Worm (Caenorhabditis elegans): ENCODE results near the gene Y62H9A.10.

The Y62H9A.10 gene

ce11 chrX:11882800-11883199 is 19.8 kb downstream of the Y62H9A.10 start, which contains the start of the genes Y62H9A.5 and ule-5:
TSS of gene Y62H9A.5 (minus strand) at chrX:11882900.
TSS of gene ule-5 (plus strand) at chrX:11883127.
- TF ChIP-seq unc-62 (GFP tag; optimal IDR thresholded peaks at IDR 0.05) (no peak), snpc-4 (tag; optimal IDR thresholded peaks at IDR 0.05) (no peak), nhr-21 (tag; optimal IDR thresholded peaks at IDR 0.05) (no peak), blmp-1 (tag; optimal IDR thresholded peaks at IDR 0.05; ENCODE audit: insufficient read depth) (no peak)

ce11 chrX:11879871-11880270 is 22.7 kb downstream of the Y62H9A.10 start, which contains the start of the genes Y62H9A.3 and Y62H9A.4:
TSS of gene Y62H9A.3 (minus strand) at chrX:11879971.
TSS of gene Y62H9A.4 (plus strand) at chrX:11880126.
- TF ChIP-seq nhr-129 (tag; optimal IDR thresholded peaks at IDR 0.05) (no peak), fos-1 (tag; optimal IDR thresholded peaks at IDR 0.05) (no peak), zag-1 (tag; optimal IDR thresholded peaks at IDR 0.05) (no peak), snpc-4 (tag; optimal IDR thresholded peaks at IDR 0.05) (no peak), sma-9 (GFP tag; optimal IDR thresholded peaks at IDR 0.05) (no peak), sma-9 (tag; optimal IDR thresholded peaks at IDR 0.05) (no peak), ztf-1 (GFP tag; conservative IDR thresholded peaks at IDR 0.05) (no peak), F13H6.1 (tag; optimal IDR thresholded peaks at IDR 0.05) (no peak), mab-5 (tag; optimal IDR thresholded peaks at IDR 0.05) (no peak), aly-2 (tag; optimal IDR thresholded peaks at IDR 0.05) (no peak), alr-1 (tag; optimal IDR thresholded peaks at IDR 0.05) (no peak), gmeb-1 (tag; optimal IDR thresholded peaks at IDR 0.05) (no peak), nhr-6 (tag; optimal IDR thresholded peaks at IDR 0.05) (no peak), nhr-25 (tag; optimal IDR thresholded peaks at IDR 0.05) (no peak), lin-13 (GFP tag; optimal IDR thresholded peaks at IDR 0.05) (no peak)

- TF ChIP-seq nhr-10 (tag; optimal IDR thresholded peaks at IDR 0.05), result no peak
- TF ChIP-seq nhr-25 (tag; optimal IDR thresholded peaks at IDR 0.05), result no peak
- TF ChIP-seq nhr-237 (tag; optimal IDR thresholded peaks at IDR 0.05), result no peak
- no peak for TF ChIP-seq elt-1 (tag; optimal IDR thresholded peaks at IDR 0.05)
- no peak for TF ChIP-seq zag-1 (tag; optimal IDR thresholded peaks at IDR 0.05)
- no peak for TF ChIP-seq ceh-82 (tag; optimal IDR thresholded peaks at IDR 0.05)
- TF ChIP-seq fos-1 (tag; optimal IDR thresholded peaks at IDR 0.05), result no peak
- no peak for TF ChIP-seq R02D3.7 (tag; optimal IDR thresholded peaks at IDR 0.05)
- TF ChIP-seq ztf-11 (tag; optimal IDR thresholded peaks at IDR 0.05), result no peak
- TF ChIP-seq unc-39 (tag; optimal IDR thresholded peaks at IDR 0.05), result no peak
- no peak for TF ChIP-seq egl-27 (tag; optimal IDR thresholded peaks at IDR 0.05)
- TF ChIP-seq elt-3 (tag; optimal IDR thresholded peaks at IDR 0.05), result no peak
- no peak for TF ChIP-seq ZK546.5 (tag; optimal IDR thresholded peaks at IDR 0.05)
These were observed 24.5 kb downstream of the Y62H9A.10 start, which contains the start of gene Y62H9A.2 for ce11 chrX:11878109-11878508. TSS of gene Y62H9A.2 (minus strand) at chrX:11878209.

- TF ChIP-seq R02D3.7 (tag; optimal IDR thresholded peaks at IDR 0.05) (no peak), snpc-4 (tag; optimal IDR thresholded peaks at IDR 0.05) (no peak), ceh-16 (tag; optimal IDR thresholded peaks at IDR 0.05) (no peak), mbf-1 (tag; optimal IDR thresholded peaks at IDR 0.05) (no peak), ztf-1 (GFP tag; conservative IDR thresholded peaks at IDR 0.05) (no peak), skn-1 (tag; optimal IDR thresholded peaks at IDR 0.05) (no peak), blmp-1 (tag; optimal IDR thresholded peaks at IDR 0.05; ENCODE audit: insufficient read depth) (no peak), ceh-82 (tag; optimal IDR thresholded peaks at IDR 0.05) (no peak), alr-1 (tag; optimal IDR thresholded peaks at IDR 0.05) (no peak), nhr-129 (tag; optimal IDR thresholded peaks at IDR 0.05) (no peak), egl-27 (tag; optimal IDR thresholded peaks at IDR 0.05) (no peak), aly-2 (tag; optimal IDR thresholded peaks at IDR 0.05) (no peak), unc-55 (GFP tag; optimal IDR thresholded peaks at IDR 0.05) (no peak), elt-3 (tag; optimal IDR thresholded peaks at IDR 0.05) (no peak), ZK546.5 (tag; optimal IDR thresholded peaks at IDR 0.05) (no peak), ama-1 (optimal IDR thresholded peaks at IDR 0.05) (no peak)
These were observed 27.3 kb downstream of the Y62H9A.10 start, which contains the start of gene Y62H9A.1 for ce11 chrX:11875260-11875659. TSS of gene Y62H9A.1 (plus strand) at chrX:11875541.

- TF ChIP-seq nhr-237 (tag; optimal IDR thresholded peaks at IDR 0.05) (no peak), ztf-1 (GFP tag; conservative IDR thresholded peaks at IDR 0.05) (no peak), nhr-10 (tag; optimal IDR thresholded peaks at IDR 0.05) (no peak), ztf-11 (tag; optimal IDR thresholded peaks at IDR 0.05) (no peak), mab-5 (tag; optimal IDR thresholded peaks at IDR 0.05) (no peak), snpc-4 (tag; optimal IDR thresholded peaks at IDR 0.05) (no peak), egl-27 (tag; optimal IDR thresholded peaks at IDR 0.05) (no peak), elt-1 (tag; optimal IDR thresholded peaks at IDR 0.05) (no peak), C34F6.9 (tag; optimal IDR thresholded peaks at IDR 0.05) (no peak), elt-3 (tag; optimal IDR thresholded peaks at IDR 0.05) (no peak), unc-62 (GFP tag; optimal IDR thresholded peaks at IDR 0.05) (no peak), R02D3.7 (tag; optimal IDR thresholded peaks at IDR 0.05) (no peak), blmp-1 (tag; optimal IDR thresholded peaks at IDR 0.05; ENCODE audit: insufficient read depth) (no peak), F13H6.1 (tag; optimal IDR thresholded peaks at IDR 0.05) (no peak), zag-1 (tag; optimal IDR thresholded peaks at IDR 0.05) (no peak), Y55F3AM.14 (GFP tag; optimal IDR thresholded peaks at IDR 0.05) (no peak), nhr-21 (tag; optimal IDR thresholded peaks at IDR 0.05) (no peak), lin-13 (GFP tag; optimal IDR thresholded peaks at IDR 0.05) (no peak)
These were observed 30.4 kb downstream of the Y62H9A.10 start for ce11 chrX:11872210-11872609.

Measured in whole organism, L2 larva.